Fruit fly (Drosophila melanogaster) whole organism, adult: Measurements from ENCODE around the gene CG7548.

Experiments used
- CG11617 ChIP-seq: fragments of 200-800 bp; sonication (Bioruptor generic); optimal IDR thresholded peaks from 2 replicates; lab custom pipeline; 2017; ENCODE audit warnings: mild to moderate bottlenecking, missing biosample characterization, missing genetic modification reagents, missing genetic modification characterization
- CG12768 ChIP-seq: fragments of 200-800 bp; sonication (Bioruptor generic); optimal IDR thresholded peaks from 2 replicates; lab custom pipeline; 2017; ENCODE audit warnings: missing biosample characterization, missing genetic modification characterization, mild to moderate bottlenecking, moderate library complexity, missing genetic modification reagents
- CG14711 ChIP-seq: fragments of 200-800 bp; sonication (Bioruptor generic); optimal IDR thresholded peaks from 2 replicates; lab custom pipeline; 2018; ENCODE audit warnings: missing biosample characterization, mild to moderate bottlenecking, missing genetic modification characterization, moderate library complexity
- CG1620 ChIP-seq: fragments of 200-800 bp; sonication (Bioruptor generic); optimal IDR thresholded peaks from 2 replicates; lab custom pipeline; 2016; ENCODE audit warnings: missing biosample characterization, missing genetic modification characterization
- CG33017 ChIP-seq: fragments of 200-800 bp; sonication (Bioruptor generic); optimal IDR thresholded peaks from 2 replicates; lab custom pipeline; 2018; ENCODE audit warnings: missing biosample characterization, mild to moderate bottlenecking, missing genetic modification characterization, moderate library complexity
- CG5204 ChIP-seq: fragments of 200-800 bp; sonication (Bioruptor generic); optimal IDR thresholded peaks from 2 replicates; lab custom pipeline; 2016; ENCODE audit warnings: missing biosample characterization, missing genetic modification characterization
- CG7045 ChIP-seq: fragments of 200-800 bp; sonication (Bioruptor generic); optimal IDR thresholded peaks from 2 replicates; lab custom pipeline; 2017; ENCODE audit warnings: missing biosample characterization, mild to moderate bottlenecking, missing genetic modification characterization
- CG7101 ChIP-seq: fragments of 200-800 bp; sonication (Bioruptor generic); optimal IDR thresholded peaks from 2 replicates; lab custom pipeline; 2018; ENCODE audit warnings: missing biosample characterization, mild to moderate bottlenecking, missing genetic modification characterization, moderate library complexity
- Clk ChIP-seq: fragments of 200-800 bp; sonication (Bioruptor generic); optimal IDR thresholded peaks from 2 replicates; lab custom pipeline; 2017; ENCODE audit warnings: missing biosample characterization, missing genetic modification characterization
- Crg-1 ChIP-seq: fragments of 200-800 bp; sonication (Bioruptor generic); optimal IDR thresholded peaks from 2 replicates; lab custom pipeline; 2016; ENCODE audit warnings: missing biosample characterization, missing genetic modification characterization
- Hr96 ChIP-seq: fragments of 200-800 bp; sonication (Bioruptor generic); optimal IDR thresholded peaks from 2 replicates; lab custom pipeline; 2016; ENCODE audit warnings: missing biosample characterization, missing genetic modification characterization
- Mnt ChIP-seq: fragments of 200-800 bp; sonication (Bioruptor generic); optimal IDR thresholded peaks from 2 replicates; lab custom pipeline; 2016; ENCODE audit warnings: missing biosample characterization, mild to moderate bottlenecking, missing genetic modification characterization
- bab1 ChIP-seq: fragments of 200-800 bp; sonication (Bioruptor generic); optimal IDR thresholded peaks from 3 replicates; lab custom pipeline; 2019; ENCODE audit warnings: missing biosample characterization, mild to moderate bottlenecking, missing genetic modification characterization, moderate library complexity
- cic ChIP-seq: fragments of 200-800 bp; sonication (Bioruptor generic); optimal IDR thresholded peaks from 2 replicates; lab custom pipeline; 2017; ENCODE audit warnings: missing biosample characterization, mild to moderate bottlenecking, missing genetic modification characterization, moderate library complexity
- cnc ChIP-seq, 2 experiments: fragments of >200 bp; optimal IDR thresholded peaks; 2 replicates each; lab custom pipeline; 2017
- kay ChIP-seq: fragments of 200-800 bp; sonication (Bioruptor generic); peaks from one replicate; lab custom pipeline; 2016; ENCODE audit warnings: missing biosample characterization, missing genetic modification characterization, borderline replicate concordance
- ovo ChIP-seq: fragments of 200-800 bp; sonication (Bioruptor generic); optimal IDR thresholded peaks from 2 replicates; lab custom pipeline; 2016; ENCODE audit warnings: missing biosample characterization, missing genetic modification characterization
- pad ChIP-seq: fragments of 200-800 bp; sonication (Bioruptor generic); optimal IDR thresholded peaks from 3 replicates; lab custom pipeline; 2017; ENCODE audit warnings: missing biosample characterization, missing genetic modification characterization, mild to moderate bottlenecking, moderate library complexity, missing genetic modification reagents
- tj ChIP-seq: fragments of 200-800 bp; sonication (Bioruptor generic); optimal IDR thresholded peaks from 3 replicates; lab custom pipeline; 2017; ENCODE audit warnings: missing biosample characterization, mild to moderate bottlenecking, missing genetic modification characterization, moderate library complexity
- toe ChIP-seq: fragments of 200-800 bp; sonication (Bioruptor generic); optimal IDR thresholded peaks from 2 replicates; lab custom pipeline; 2016; ENCODE audit warnings: missing biosample characterization, missing genetic modification characterization

Gene CG7548

dm6 chr3L:7506117-7506516 lies at the start of gene CG7548:
Gene CG7548 (minus strand): TSS chr3L:7506217.
- TF ChIP-seq CG1620 (no peak), Mnt (GFP tag; lab: Kevin White, UChicago) (no peak), CG7101 (tag; lab: Kevin White, UChicago) (no peak), toe (GFP tag; lab: Kevin White, UChicago) (no peak), bab1 (GFP tag; lab: Kevin White, UChicago) (no peak), kay (no peak), Crg-1 (GFP tag; lab: Kevin White, UChicago) (no peak), Clk (GFP tag; lab: Kevin White, UChicago) (no peak), CG33017 (tag; lab: Kevin White, UChicago) (no peak), CG5204 (GFP tag; lab: Kevin White, UChicago) (no peak), CG11617 (GFP tag; lab: Kevin White, UChicago) (no peak), CG7045 (GFP tag; lab: Kevin White, UChicago) (no peak), CG12768 (GFP tag; lab: Kevin White, UChicago) (no peak), pad (no peak), tj (GFP tag; lab: Kevin White, UChicago) (no peak), Hr96 (GFP tag; lab: Kevin White, UChicago) (no peak), ovo (no peak)

- no peak for TF ChIP-seq tj (GFP tag; lab: Kevin White, UChicago)
- no peak for TF ChIP-seq CG7045 (GFP tag; lab: Kevin White, UChicago)
- no peak for TF ChIP-seq pad
- no peak for TF ChIP-seq Crg-1 (GFP tag; lab: Kevin White, UChicago)
- no peak for TF ChIP-seq ovo
These were observed 47.0 kb upstream of the CG7548 start for dm6 chr3L:7553062-7553461.

dm6 chr3L:7552446-7552845 lies 46.4 kb upstream of the CG7548 start:
- TF ChIP-seq bab1 (GFP tag; lab: Kevin White, UChicago) (no peak), Mnt (GFP tag; lab: Kevin White, UChicago) (no peak), tj (GFP tag; lab: Kevin White, UChicago) (no peak), pad (no peak), Clk (GFP tag; lab: Kevin White, UChicago) (no peak), CG12768 (GFP tag; lab: Kevin White, UChicago) (no peak), CG1620 (no peak)

dm6 chr3L:7550225-7550624 lies 44.2 kb upstream of the CG7548 start:
- TF ChIP-seq CG1620 (no peak), CG33017 (tag; lab: Kevin White, UChicago) (no peak), CG12768 (GFP tag; lab: Kevin White, UChicago) (no peak), toe (GFP tag; lab: Kevin White, UChicago) (no peak), CG7045 (GFP tag; lab: Kevin White, UChicago) (no peak), cic (GFP tag; lab: Kevin White, UChicago) (no peak), CG7101 (tag; lab: Kevin White, UChicago) (no peak), Hr96 (GFP tag; lab: Kevin White, UChicago) (no peak), cnc (optimal IDR thresholded peaks at IDR 0.05; lab: Kevin White, UChicago) (no peak), Mnt (GFP tag; lab: Kevin White, UChicago) (no peak), CG14711 (tag; lab: Kevin White, UChicago) (no peak), CG11617 (GFP tag; lab: Kevin White, UChicago) (no peak), ovo (no peak), CG5204 (GFP tag; lab: Kevin White, UChicago) (no peak), pad (no peak), bab1 (GFP tag; lab: Kevin White, UChicago) (no peak), Crg-1 (GFP tag; lab: Kevin White, UChicago) (no peak)

- TF ChIP-seq CG12768 (GFP tag; lab: Kevin White, UChicago), result no peak
- TF ChIP-seq Crg-1 (GFP tag; lab: Kevin White, UChicago), result no peak
- no peak for TF ChIP-seq ovo
- no peak for TF ChIP-seq CG5204 (GFP tag; lab: Kevin White, UChicago)
- no peak for TF ChIP-seq toe (GFP tag; lab: Kevin White, UChicago)
- TF ChIP-seq cnc (optimal IDR thresholded peaks at IDR 0.05; lab: Kevin White, UChicago), result no peak
- no peak for TF ChIP-seq CG7101 (tag; lab: Kevin White, UChicago)
- no peak for TF ChIP-seq Hr96 (GFP tag; lab: Kevin White, UChicago)
- no peak for TF ChIP-seq Mnt (GFP tag; lab: Kevin White, UChicago)
- TF ChIP-seq tj (GFP tag; lab: Kevin White, UChicago), result no peak
- no peak for TF ChIP-seq Clk (GFP tag; lab: Kevin White, UChicago)
- TF ChIP-seq CG7045 (GFP tag; lab: Kevin White, UChicago), result no peak
- no peak for TF ChIP-seq pad
- TF ChIP-seq CG11617 (GFP tag; lab: Kevin White, UChicago), result no peak
- no peak for TF ChIP-seq bab1 (GFP tag; lab: Kevin White, UChicago)
- TF ChIP-seq CG33017 (tag; lab: Kevin White, UChicago), result no peak
- no peak for TF ChIP-seq CG1620
- TF ChIP-seq cic (GFP tag; lab: Kevin White, UChicago), result no peak
- no peak for TF ChIP-seq kay
- TF ChIP-seq CG14711 (tag; lab: Kevin White, UChicago), result no peak
These were observed 39.5 kb upstream of the CG7548 start for dm6 chr3L:7545562-7545961.

- TF ChIP-seq CG7045 (GFP tag; lab: Kevin White, UChicago), result no peak
- TF ChIP-seq kay, result peak; percentile 56
- no peak for TF ChIP-seq Mnt (GFP tag; lab: Kevin White, UChicago)
- TF ChIP-seq CG33017 (tag; lab: Kevin White, UChicago), result no peak
- no peak for TF ChIP-seq CG12768 (GFP tag; lab: Kevin White, UChicago)
These were observed 38.7 kb upstream of the CG7548 start for dm6 chr3L:7544639-7545183.
